Fruit fly (Drosophila melanogaster) whole organism, embryonic: ENCODE results near the gene CG11970.

ENCODE experiments used
- Abd-B ChIP-seq: fragments of 200-800 bp; sonication (Bioruptor generic); optimal IDR thresholded peaks from 2 replicates; lab custom pipeline; 2018; ENCODE audit warnings: missing biosample characterization, mild to moderate bottlenecking, missing genetic modification characterization, moderate library complexity
- BtbVII ChIP-seq: fragments of 200-800 bp; sonication (Bioruptor generic); optimal IDR thresholded peaks from 3 replicates; lab custom pipeline; 2017; ENCODE audit warnings: missing biosample characterization, mild to moderate bottlenecking, missing genetic modification characterization
- CG13296 ChIP-seq: fragments of 200-800 bp; sonication (Bioruptor generic); optimal IDR thresholded peaks from 3 replicates; lab custom pipeline; 2018; ENCODE audit warnings: missing biosample characterization, mild to moderate bottlenecking, missing genetic modification characterization
- CG13894 ChIP-seq: fragments of 200-800 bp; sonication (Bioruptor generic); optimal IDR thresholded peaks from 3 replicates; lab custom pipeline; 2018; ENCODE audit warnings: missing biosample characterization, mild to moderate bottlenecking, missing genetic modification characterization, moderate library complexity
- CG15601 ChIP-seq: fragments of 200-800 bp; sonication (Bioruptor generic); optimal IDR thresholded peaks from 3 replicates; lab custom pipeline; 2019; ENCODE audit warnings: missing biosample characterization, mild to moderate bottlenecking, missing genetic modification characterization, moderate library complexity
- CG1603 ChIP-seq: fragments of 200-800 bp; sonication (Bioruptor generic); optimal IDR thresholded peaks from 2 replicates; lab custom pipeline; 2019; ENCODE audit warnings: missing biosample characterization, mild to moderate bottlenecking, missing genetic modification characterization, moderate library complexity
- CG16813 ChIP-seq: fragments of 200-800 bp; sonication (Bioruptor generic); IDR thresholded peaks from 3 replicates; pipeline ENCODE4 v1.3.6; 2022; ENCODE audit warnings: missing biosample characterization, missing genetic modification characterization; ENCODE audit not compliant: partially characterized antibody
- CG18011 ChIP-seq: fragments of 200-800 bp; sonication (Bioruptor generic); optimal IDR thresholded peaks from 2 replicates; lab custom pipeline; 2017; ENCODE audit warnings: missing biosample characterization, missing genetic modification characterization, mild to moderate bottlenecking, moderate library complexity, missing genotype
- CG32767 ChIP-seq: fragments of 200-800 bp; sonication (Bioruptor generic); IDR thresholded peaks from 2 replicates; pipeline ENCODE4 v1.3.6; 2022; ENCODE audit warnings: missing biosample characterization, missing genetic modification characterization
- CG33213 ChIP-seq: fragments of 200-800 bp; sonication (Bioruptor generic); optimal IDR thresholded peaks from 3 replicates; lab custom pipeline; 2016; ENCODE audit warnings: missing biosample characterization, missing genetic modification characterization
- CG3847 ChIP-seq: fragments of 200-800 bp; sonication (Bioruptor generic); IDR thresholded peaks from 2 replicates; pipeline ENCODE4 v1.3.6; 2022; ENCODE audit warnings: missing biosample characterization, missing genetic modification characterization
- CG4854 ChIP-seq: fragments of 200-800 bp; sonication (Bioruptor generic); optimal IDR thresholded peaks from 2 replicates; lab custom pipeline; 2016; ENCODE audit warnings: missing biosample characterization, missing genetic modification characterization, inconsistent platforms
- CG7963 ChIP-seq: fragments of 200-800 bp; sonication (Bioruptor generic); IDR thresholded peaks from 3 replicates; pipeline ENCODE4 v1.3.6; 2022; ENCODE audit warnings: missing biosample characterization, missing genetic modification characterization; ENCODE audit not compliant: partially characterized antibody
- CG9797 ChIP-seq: fragments of 200-800 bp; sonication (Bioruptor generic); optimal IDR thresholded peaks from 3 replicates; lab custom pipeline; 2018; ENCODE audit warnings: missing biosample characterization, mild to moderate bottlenecking, missing genetic modification characterization
- CoRest ChIP-seq: fragments of 200-800 bp; sonication (Bioruptor generic); optimal IDR thresholded peaks from 3 replicates; lab custom pipeline; 2018; ENCODE audit warnings: missing biosample characterization, mild to moderate bottlenecking, missing genetic modification characterization, moderate library complexity
- Dfd ChIP-seq, 2 experiments: fragments of >200 bp; optimal IDR thresholded peaks; 2 replicates each; lab custom pipeline; 2017; ENCODE audit warnings: missing biosample characterization in 2 of 2, missing genetic modification characterization in 2 of 2
- E2f2 ChIP-seq: fragments of 200-800 bp; sonication (Bioruptor generic); IDR thresholded peaks from 2 replicates; pipeline ENCODE4 v1.3.6; 2022; ENCODE audit warnings: missing biosample characterization, missing genetic modification characterization
- Elba2 ChIP-seq: fragments of 200-800 bp; sonication (Bioruptor generic); optimal IDR thresholded peaks from 3 replicates; lab custom pipeline; 2016; ENCODE audit warnings: missing biosample characterization, missing genetic modification characterization
- Ets97D ChIP-seq: fragments of 200-800 bp; sonication (Bioruptor generic); optimal IDR thresholded peaks from 3 replicates; lab custom pipeline; 2016; ENCODE audit warnings: missing biosample characterization, missing genetic modification characterization
- H15 ChIP-seq: fragments of 200-800 bp; sonication (Bioruptor generic); IDR thresholded peaks from 3 replicates; pipeline ENCODE4 v1.3.6; 2022; ENCODE audit warnings: missing biosample characterization, missing genetic modification characterization
- HLHmδ ChIP-seq: fragments of 200-800 bp; sonication (Bioruptor generic); optimal IDR thresholded peaks from 2 replicates; lab custom pipeline; 2018; ENCODE audit warnings: missing biosample characterization, mild to moderate bottlenecking, missing genetic modification characterization, moderate library complexity
- Hr78 ChIP-seq, 2 experiments: fragments of 200-800 bp in 1 of 2; fragments of >200 bp in 1 of 2; sonication (Bioruptor generic) in 1 of 2; optimal IDR thresholded peaks; 2 replicates each; lab custom pipeline; 2017 to 2019; ENCODE audit warnings: missing biosample characterization in 2 of 2, missing genetic modification characterization in 2 of 2, mild to moderate bottlenecking in 1 of 2, moderate library complexity in 1 of 2
- Kr ChIP-seq: fragments of 200-800 bp; sonication (Bioruptor generic); optimal IDR thresholded peaks from 2 replicates; lab custom pipeline; 2017; ENCODE audit warnings: missing biosample characterization, mild to moderate bottlenecking, missing genetic modification characterization
- Med ChIP-seq: fragments of 200-800 bp; sonication (Bioruptor generic); peaks from one replicate; lab custom pipeline; 2016; ENCODE audit warnings: missing biosample characterization, missing genetic modification characterization, mild to moderate bottlenecking, inconsistent platforms, moderate library complexity
- Myb ChIP-seq: fragments of 200-800 bp; sonication (Bioruptor generic); optimal IDR thresholded peaks from 2 replicates; lab custom pipeline; 2016; ENCODE audit warnings: missing biosample characterization, missing genetic modification characterization
- Nf-YC ChIP-seq: fragments of 200-800 bp; optimal IDR thresholded peaks from 3 replicates; lab custom pipeline; 2019; ENCODE audit warnings: missing biosample characterization, mild to moderate bottlenecking, missing genetic modification characterization, moderate library complexity
- Ptx1 ChIP-seq: fragments of 200-800 bp; sonication (Bioruptor generic); IDR thresholded peaks from 2 replicates; pipeline ENCODE4 v1.3.6; 2022; ENCODE audit warnings: missing biosample characterization, missing genetic modification characterization
- Side ChIP-seq: fragments of 200-800 bp; sonication (Bioruptor generic); optimal IDR thresholded peaks from 2 replicates; lab custom pipeline; 2016; ENCODE audit warnings: missing biosample characterization, missing genetic modification characterization
- Six4 ChIP-seq: fragments of 200-800 bp; sonication (Bioruptor generic); optimal IDR thresholded peaks from 2 replicates; lab custom pipeline; 2016; ENCODE audit warnings: missing biosample characterization, missing genetic modification characterization
- Sry-δ ChIP-seq: fragments of 200-800 bp; sonication (Bioruptor generic); optimal IDR thresholded peaks from 2 replicates; lab custom pipeline; 2016; ENCODE audit warnings: missing biosample characterization, missing genetic modification characterization
- Tbp ChIP-seq: fragments of >200 bp; optimal IDR thresholded peaks from 2 replicates; lab custom pipeline; 2018; ENCODE audit warnings: missing biosample characterization, missing genetic modification characterization
- ab ChIP-seq: fragments of 200-800 bp; sonication (Bioruptor generic); optimal IDR thresholded peaks from 2 replicates; lab custom pipeline; 2016; ENCODE audit warnings: missing biosample characterization, missing genetic modification characterization
- bowl ChIP-seq: fragments of 200-800 bp; sonication (Bioruptor generic); IDR thresholded peaks from 2 replicates; pipeline ENCODE4 v1.3.6; 2022; ENCODE audit warnings: missing biosample characterization, missing genetic modification characterization
- cg ChIP-seq: fragments of 200-800 bp; sonication (Bioruptor generic); optimal IDR thresholded peaks from 3 replicates; lab custom pipeline; 2019; ENCODE audit warnings: missing biosample characterization, mild to moderate bottlenecking, missing genetic modification characterization, moderate library complexity
- chif ChIP-seq, 2 experiments: fragments of 200-800 bp; sonication (Bioruptor generic); optimal IDR thresholded peaks; 3 replicates each; lab custom pipeline; 2016; ENCODE audit warnings: missing biosample characterization in 2 of 2, missing genetic modification characterization in 2 of 2
- crp ChIP-seq, 2 experiments: fragments of 200-800 bp; sonication (Bioruptor generic); optimal IDR thresholded peaks; 2 replicates in 1 of 2; 3 replicates in 1 of 2; lab custom pipeline; 2017; ENCODE audit warnings: missing biosample characterization in 2 of 2, missing genetic modification characterization in 2 of 2, mild to moderate bottlenecking in 1 of 2, moderate library complexity in 1 of 2
- dpn ChIP-seq, 2 experiments: fragments of 200-800 bp; sonication (Bioruptor generic); optimal IDR thresholded peaks; 3 replicates each; lab custom pipeline; 2016; ENCODE audit warnings: missing biosample characterization in 2 of 2, missing genetic modification characterization in 2 of 2
- gfzf ChIP-seq: fragments of 200-800 bp; sonication (Bioruptor generic); optimal IDR thresholded peaks from 2 replicates; lab custom pipeline; 2016; ENCODE audit warnings: missing biosample characterization, mild to moderate bottlenecking, missing genetic modification characterization, moderate library complexity
- mam ChIP-seq: fragments of 200-800 bp; sonication (Bioruptor generic); optimal IDR thresholded peaks from 3 replicates; lab custom pipeline; 2016; ENCODE audit warnings: missing biosample characterization, missing genetic modification characterization
- pnt ChIP-seq: fragments of 200-800 bp; sonication (Bioruptor generic); optimal IDR thresholded peaks from 3 replicates; lab custom pipeline; 2016; ENCODE audit warnings: missing biosample characterization, missing genetic modification characterization
- pzg ChIP-seq: fragments of 200-800 bp; sonication (Bioruptor generic); optimal IDR thresholded peaks from 3 replicates; lab custom pipeline; 2018; ENCODE audit warnings: missing biosample characterization, mild to moderate bottlenecking, missing genetic modification characterization, moderate library complexity
- sc ChIP-seq, 3 experiments: fragments of >200 bp in 2 of 3; fragments of 200-800 bp in 1 of 3; sonication (Bioruptor generic) in 1 of 3; optimal IDR thresholded peaks; 2 replicates in 2 of 3; 3 replicates in 1 of 3; lab custom pipeline; 2017; ENCODE audit warnings: mild to moderate bottlenecking in 1 of 3, missing biosample characterization in 1 of 3, missing genetic modification characterization in 1 of 3, missing genetic modification reagents in 1 of 3
- sens ChIP-seq: fragments of 200-800 bp; sonication (Bioruptor generic); peaks from one replicate; lab custom pipeline; 2016; ENCODE audit warnings: missing biosample characterization, missing genetic modification characterization
- sima ChIP-seq: fragments of 200-800 bp; sonication (Bioruptor generic); optimal IDR thresholded peaks from 2 replicates; lab custom pipeline; 2016; ENCODE audit warnings: missing biosample characterization, missing genetic modification characterization
- slbo ChIP-seq: fragments of 200-800 bp; sonication (Bioruptor generic); IDR thresholded peaks from 2 replicates; pipeline ENCODE4 v1.3.6; 2022; ENCODE audit warnings: missing biosample characterization, missing genetic modification characterization
- tin ChIP-seq: fragments of 200-800 bp; sonication (Bioruptor generic); optimal IDR thresholded peaks from 3 replicates; lab custom pipeline; 2016; ENCODE audit warnings: missing biosample characterization, missing genetic modification characterization
- tll ChIP-seq, 2 experiments: fragments of 200-800 bp in 1 of 2; fragments of >200 bp in 1 of 2; sonication (Bioruptor generic) in 1 of 2; optimal IDR thresholded peaks; 2 replicates each; lab custom pipeline; 2017 to 2019; ENCODE audit warnings: missing biosample characterization in 2 of 2, missing genetic modification characterization in 2 of 2, mild to moderate bottlenecking in 1 of 2, moderate library complexity in 1 of 2
- unc-4 ChIP-seq: fragments of 200-800 bp; sonication (Bioruptor generic); IDR thresholded peaks from 2 replicates; pipeline ENCODE4 v1.3.6; 2022; ENCODE audit warnings: missing biosample characterization, missing genetic modification characterization; ENCODE audit not compliant: partially characterized antibody
- wor ChIP-seq: fragments of 200-800 bp; sonication (Bioruptor generic); IDR thresholded peaks from 2 replicates; pipeline ENCODE4 v1.3.6; 2022; ENCODE audit warnings: missing biosample characterization, missing genetic modification characterization
- zen ChIP-seq: fragments of 200-800 bp; sonication (Bioruptor generic); optimal IDR thresholded peaks from 3 replicates; lab custom pipeline; 2018; ENCODE audit warnings: missing biosample characterization, mild to moderate bottlenecking, missing genetic modification characterization, moderate library complexity

Gene CG11970

dm6 chr3R:9006129-9006528, 21.6 kb downstream of the CG11970 start, which contains the start of the genes Prosbeta3 and Iru:
Prosbeta3 (minus strand) TSS chr3R:9006226.
Iru (plus strand) TSS chr3R:9006456.
- no peak for TF ChIP-seq Six4 (GFP tag; lab: Kevin White, UChicago)
- no peak for TF ChIP-seq zen (tag; lab: Kevin White, UChicago)
- peak; percentile 5 for TF ChIP-seq CG13894
- no peak for TF ChIP-seq HLHmδ (GFP tag; lab: Kevin White, UChicago)
- TF ChIP-seq pzg (GFP tag; lab: Kevin White, UChicago) = peak; percentile 80
- TF ChIP-seq CG15601 = peak; percentile 17
- TF ChIP-seq tin (GFP tag; lab: Kevin White, UChicago) = no peak
- 0 out of 2 replicates have a peak, but pooled peaks have one; percentile 28 for TF ChIP-seq unc-4 (GFP tag; lab: Robert Waterston, UW)
- TF ChIP-seq Dfd (GFP tag; optimal IDR thresholded peaks at IDR 0.05; lab: Kevin White, UChicago) = no peak
- no peak for TF ChIP-seq pnt (GFP tag; lab: Kevin White, UChicago)
- no peak for TF ChIP-seq CG16813 (GFP tag; lab: Robert Waterston, UW)
- no peak for TF ChIP-seq CG32767 (GFP tag; lab: Robert Waterston, UW)
- no peak for TF ChIP-seq sc (optimal IDR thresholded peaks at IDR 0.05; lab: Kevin White, UChicago)
- no peak for TF ChIP-seq sc (GFP tag; optimal IDR thresholded peaks at IDR 0.05; lab: Kevin White, UChicago)
- TF ChIP-seq Sry-δ (GFP tag; lab: Kevin White, UChicago) = peak; percentile 24
- peak in 1 of 2 experiments; percentile 85 for TF ChIP-seq tll (GFP tag; optimal IDR thresholded peaks at IDR 0.05; lab: Kevin White, UChicago)
- TF ChIP-seq CG18011 (GFP tag; lab: Kevin White, UChicago) = no peak
- TF ChIP-seq gfzf (GFP tag; lab: Kevin White, UChicago) = peak; percentile 87
- no peak for TF ChIP-seq bowl (GFP tag; lab: Robert Waterston, UW)
- peak; percentile 51 for TF ChIP-seq Myb (GFP tag; lab: Kevin White, UChicago)
- TF ChIP-seq Side = no peak
- no peak for TF ChIP-seq slbo (GFP tag; lab: Robert Waterston, UW)
- peak; percentile 61 for TF ChIP-seq Elba2 (GFP tag; lab: Kevin White, UChicago)
- TF ChIP-seq Ptx1 (GFP tag; lab: Robert Waterston, UW) = no peak
- TF ChIP-seq wor (GFP tag; lab: Robert Waterston, UW) = no peak
- peak; percentile 61 for TF ChIP-seq CG33213 (GFP tag; lab: Kevin White, UChicago)
- TF ChIP-seq CG7963 = no peak
- no peak for TF ChIP-seq Tbp (GFP tag; lab: Kevin White, UChicago)
- no peak for TF ChIP-seq sima
- TF ChIP-seq cg (GFP tag; lab: Kevin White, UChicago) = no peak
- peak; percentile 48; the same call in 1 of the 2 replicates for TF ChIP-seq CG3847
- no peak for TF ChIP-seq Kr
- no peak for TF ChIP-seq Hr78 (GFP tag; optimal IDR thresholded peaks at IDR 0.05; lab: Kevin White, UChicago)
- no peak for TF ChIP-seq CG4854
- TF ChIP-seq H15 = no peak
- peak in 1 of 2 experiments; percentile 34 for TF ChIP-seq crp (GFP tag; optimal IDR thresholded peaks at IDR 0.05; lab: Kevin White, UChicago)
- TF ChIP-seq BtbVII (GFP tag; lab: Kevin White, UChicago) = no peak
- no peak for TF ChIP-seq chif (GFP tag; optimal IDR thresholded peaks at IDR 0.05; lab: Kevin White, UChicago)
- TF ChIP-seq ab (GFP tag; lab: Kevin White, UChicago) = no peak
- peak; percentile 86 for TF ChIP-seq sens (GFP tag; lab: Kevin White, UChicago)
- peak; percentile 12 for TF ChIP-seq CG1603
- peak; percentile 45 for TF ChIP-seq Ets97D (GFP tag; lab: Kevin White, UChicago)
- TF ChIP-seq Med (GFP tag; lab: Kevin White, UChicago) = peak; percentile 83
- peak; percentile 38 for TF ChIP-seq CoRest
- TF ChIP-seq CG9797 (GFP tag; lab: Kevin White, UChicago) = peak; percentile 91
- TF ChIP-seq CG13296 (GFP tag; lab: Kevin White, UChicago) = no peak
- TF ChIP-seq Nf-YC = peak; percentile 13
- peak; percentile 66 for TF ChIP-seq E2f2 (GFP tag; lab: Robert Waterston, UW)
- TF ChIP-seq dpn (GFP tag; optimal IDR thresholded peaks at IDR 0.05; lab: Kevin White, UChicago) = peak in 1 of 2 experiments; percentile 1
- peak; percentile 14 for TF ChIP-seq mam
- TF ChIP-seq Abd-B (GFP tag; lab: Kevin White, UChicago) = peak; percentile 0
